Fruit fly (Drosophila melanogaster) Kc167 (cell line): ENCODE measurements around the gene CG10005.

Source experiments
- Myc ChIP-seq: fragments of >200 bp; optimal IDR thresholded peaks from 2 replicates; lab custom pipeline; 2017; ENCODE audit warnings: missing external identifiers
- Sin3A ChIP-seq: fragments of >200 bp; optimal IDR thresholded peaks from 2 replicates; lab custom pipeline; 2018; ENCODE audit warnings: missing external identifiers
- h ChIP-seq: fragments of >200 bp; optimal IDR thresholded peaks from 3 replicates; lab custom pipeline; 2018; ENCODE audit warnings: missing external identifiers
- psq ChIP-seq: fragments of >200 bp; optimal IDR thresholded peaks from 2 replicates; lab custom pipeline; 2017; ENCODE audit warnings: missing external identifiers
- ttk ChIP-seq: sonication (Bioruptor generic); optimal IDR thresholded peaks from 2 replicates; lab custom pipeline; 2017; ENCODE audit warnings: missing external identifiers

dm6 chr3R:11947959-11948358 lies 29.0 kb downstream of the CG10005 start:
- TF ChIP-seq Myc (lab: Kevin White, UChicago) (no peak), psq (no peak), ttk (no peak), Sin3A (lab: Kevin White, UChicago) (no peak), h (lab: Kevin White, UChicago) (no peak)
